Worm (Caenorhabditis elegans): Measurements from ENCODE around the gene Y108G3AL.2.

DNA sequence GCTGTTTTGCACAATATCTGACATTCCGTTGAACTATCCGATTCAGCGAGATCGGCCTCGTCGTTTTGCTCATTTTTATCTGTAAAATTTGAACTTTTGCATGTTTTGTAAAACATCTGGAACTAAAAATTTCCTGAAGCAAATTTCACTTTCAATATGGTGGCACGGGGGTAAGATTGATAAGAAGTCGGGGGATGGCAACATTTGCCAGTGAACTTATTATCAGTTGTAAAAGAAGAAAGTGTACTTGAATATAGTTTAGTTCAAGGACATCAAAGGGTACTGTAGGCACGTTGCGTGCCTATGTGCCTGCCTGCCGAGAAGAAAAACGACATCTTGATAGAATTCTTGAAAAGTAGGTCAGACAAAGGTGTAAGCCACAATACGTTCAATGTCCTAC is 15.5 kb upstream of the Y108G3AL.2 start, which contains the start of gene W03F9.4:
- TF ChIP-seq ztf-11 (tag; optimal IDR thresholded peaks at IDR 0.05) (no peak), gmeb-1 (tag; optimal IDR thresholded peaks at IDR 0.05) (no peak)

Measured in whole organism, L2 larva.